Worm (Caenorhabditis elegans) whole organism, L1 larva: Measurements from ENCODE around the gene Y53G8AL.1.

Source experiments
- C34B4.2 ChIP-seq: sonication (generic microtip); optimal IDR thresholded peaks from 2 replicates; lab custom pipeline; 2017; ENCODE audit warnings: mild to moderate bottlenecking, missing genetic modification characterization, missing compliant biosample characterization
- F16B12.6 ChIP-seq: fragments of 150-350 bp; optimal IDR thresholded peaks from 2 replicates; lab custom pipeline; 2014; ENCODE audit warnings: missing biosample characterization, missing genetic modification characterization
- ces-1 ChIP-seq: fragments of 150-350 bp; optimal IDR thresholded peaks from 2 replicates; lab custom pipeline; 2014; ENCODE audit warnings: missing biosample characterization, missing genetic modification reagents, missing genetic modification characterization
- efl-1 ChIP-seq, 4 experiments: fragments of 150-350 bp; optimal IDR thresholded peaks in 3 of 4; peaks in 1 of 4; 1 replicate in 1 of 4; 2 replicates in 3 of 4; lab custom pipeline; 2014; ENCODE audit warnings: missing biosample characterization in 2 of 4, missing genetic modification characterization in 2 of 4, missing genetic modification reagents in 2 of 4
- elt-2 ChIP-seq: sonication (generic microtip); optimal IDR thresholded peaks from 2 replicates; lab custom pipeline; 2016; ENCODE audit warnings: missing genetic modification characterization, mild to moderate bottlenecking, inconsistent platforms, missing compliant biosample characterization, missing genetic modification reagents
- ets-5 ChIP-seq: fragments of 200-800 bp; sonication (Bioruptor generic); IDR thresholded peaks from 2 replicates; pipeline ENCODE4 v1.3.6; 2022; ENCODE audit warnings: missing genetic modification characterization, missing compliant biosample characterization
- fkh-10 ChIP-seq: sonication (generic microtip); optimal IDR thresholded peaks from 2 replicates; lab custom pipeline; 2017; ENCODE audit warnings: missing biosample characterization, missing genetic modification reagents, missing genetic modification characterization
- sptf-1 ChIP-seq: fragments of 150-350 bp; optimal IDR thresholded peaks from 2 replicates; lab custom pipeline; 2014; ENCODE audit warnings: missing biosample characterization, missing genetic modification characterization
- unc-130 ChIP-seq: fragments of 150-350 bp; optimal IDR thresholded peaks from 2 replicates; lab custom pipeline; 2017; ENCODE audit warnings: missing biosample characterization, missing genetic modification characterization, inconsistent platforms
- unc-62 ChIP-seq: fragments of 150-350 bp; optimal IDR thresholded peaks from 2 replicates; lab custom pipeline; 2014; ENCODE audit warnings: missing biosample characterization, missing genetic modification reagents, missing genetic modification characterization
- ztf-11 ChIP-seq, 2 experiments: sonication (generic microtip); optimal IDR thresholded peaks; 2 replicates each; lab custom pipeline; 2016 to 2017; ENCODE audit warnings: missing genetic modification characterization in 2 of 2, missing biosample characterization in 1 of 2, missing compliant biosample characterization in 1 of 2

DNA sequence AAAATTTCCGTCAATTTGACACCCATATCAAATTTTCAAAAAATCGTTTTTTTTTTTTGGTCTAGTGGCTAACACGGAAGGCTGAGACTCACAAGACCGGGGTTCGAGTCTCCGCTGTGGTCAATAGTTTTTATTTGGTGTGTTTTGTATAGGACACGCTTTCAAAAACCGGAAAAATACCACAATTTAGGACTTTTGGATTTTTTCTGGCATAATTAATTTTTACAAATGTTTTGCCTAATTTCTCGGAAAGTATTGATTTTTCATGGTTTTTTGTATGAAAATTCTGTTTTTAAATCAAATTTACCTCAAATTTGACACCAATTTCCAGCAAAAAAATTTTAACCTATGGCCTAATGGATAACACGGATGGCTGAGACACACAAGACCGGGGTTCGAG, 46.9 kb upstream of the Y53G8AL.1 start, which contains the start of gene mks-1:
- no peak for TF ChIP-seq C34B4.2 (tag; lab: Kevin White, UChicago)
- no peak for TF ChIP-seq ces-1 (GFP tag; lab: Kevin White, UChicago)
- no peak for TF ChIP-seq unc-130 (tag; lab: Kevin White, UChicago)
- no peak for TF ChIP-seq ets-5
- TF ChIP-seq unc-62 (GFP tag; lab: Kevin White, UChicago) = no peak
- TF ChIP-seq efl-1 (optimal IDR thresholded peaks at IDR 0.05; lab: Kevin White, UChicago) = no peak
- no peak for TF ChIP-seq efl-1 (GFP tag; optimal IDR thresholded peaks at IDR 0.05 in 1 of 2; lab: Kevin White, UChicago)
- no peak for TF ChIP-seq ztf-11 (tag; optimal IDR thresholded peaks at IDR 0.05; lab: Kevin White, UChicago)
- TF ChIP-seq sptf-1 = no peak
- no peak for TF ChIP-seq F16B12.6
- TF ChIP-seq elt-2 (tag; lab: Kevin White, UChicago) = no peak
- no peak for TF ChIP-seq fkh-10 (GFP tag; lab: Kevin White, UChicago)
